Worm (Caenorhabditis elegans): ENCODE measurements around the gene T13H10.2.

The T13H10.2 gene

DNA sequence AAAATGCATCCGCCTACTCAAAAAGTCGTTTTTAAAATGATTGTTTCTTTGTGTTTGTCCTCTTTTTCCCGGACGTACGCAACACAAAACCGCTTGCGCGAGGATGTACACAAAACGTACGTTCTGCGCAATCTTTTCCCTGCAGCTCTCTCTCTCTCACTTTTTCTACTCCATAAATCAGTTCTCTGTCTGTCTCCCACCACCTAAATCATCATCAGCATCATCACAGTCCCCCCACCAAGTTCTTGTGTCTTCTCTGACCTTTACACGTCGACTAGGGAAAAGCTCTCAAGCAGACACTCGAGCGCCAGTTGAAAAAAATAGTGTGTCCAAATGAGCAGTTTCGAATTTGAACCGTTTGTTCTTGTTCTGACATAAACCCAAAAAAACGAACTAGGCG lies 19.8 kb upstream of the T13H10.2 start:
- TF ChIP-seq ztf-29 (GFP tag; IDR thresholded peaks at IDR 0.05) (no peak), cog-1 (tag; optimal IDR thresholded peaks at IDR 0.05) (no peak), med-1 (GFP tag; optimal IDR thresholded peaks at IDR 0.05; ENCODE audit: insufficient read depth) (no peak), ref-1 (GFP tag; conservative IDR thresholded peaks at IDR 0.05) (no peak), klf-2 (GFP tag; conservative IDR thresholded peaks at IDR 0.05) (no peak), flt-1 (GFP tag; IDR thresholded peaks at IDR 0.05) (no peak), tab-1 (GFP tag; IDR thresholded peaks at IDR 0.05) (no peak), T22C8.4 (GFP tag; IDR thresholded peaks at IDR 0.05) (no peak), ztf-23 (GFP tag; IDR thresholded peaks at IDR 0.05) (no peak)

DNA sequence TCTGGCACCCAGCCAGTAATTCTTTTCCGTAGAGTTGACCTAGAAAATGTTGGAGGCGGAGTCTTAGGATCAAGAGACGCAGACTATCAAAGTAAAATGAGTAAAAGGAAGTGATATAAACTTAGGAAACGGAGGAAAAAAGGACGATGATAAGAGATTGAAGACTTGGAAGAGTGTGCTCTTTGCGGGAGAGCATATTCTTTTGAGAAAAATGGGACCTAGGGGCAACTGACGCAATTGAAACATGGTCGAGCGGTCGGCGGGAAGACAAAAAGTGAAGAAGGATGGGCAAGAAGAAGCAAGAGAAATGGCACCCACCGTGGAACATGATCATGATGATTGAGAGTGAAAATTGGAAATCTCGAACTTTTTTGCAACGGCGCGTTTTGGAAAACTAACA lies 16.0 kb upstream of the T13H10.2 start:
- no peak for TF ChIP-seq tab-1 (GFP tag; IDR thresholded peaks at IDR 0.05)
- no peak for TF ChIP-seq ztf-29 (GFP tag; IDR thresholded peaks at IDR 0.05)
- no peak for TF ChIP-seq T22C8.4 (GFP tag; IDR thresholded peaks at IDR 0.05)
- TF ChIP-seq flt-1 (GFP tag; IDR thresholded peaks at IDR 0.05): no peak
- no peak for TF ChIP-seq ztf-23 (GFP tag; IDR thresholded peaks at IDR 0.05)
- no peak for TF ChIP-seq klf-2 (GFP tag; conservative IDR thresholded peaks at IDR 0.05)
- no peak for TF ChIP-seq med-1 (GFP tag; optimal IDR thresholded peaks at IDR 0.05; ENCODE audit: insufficient read depth)
- TF ChIP-seq cog-1 (tag; optimal IDR thresholded peaks at IDR 0.05): no peak
- no peak for TF ChIP-seq ref-1 (GFP tag; conservative IDR thresholded peaks at IDR 0.05)

DNA sequence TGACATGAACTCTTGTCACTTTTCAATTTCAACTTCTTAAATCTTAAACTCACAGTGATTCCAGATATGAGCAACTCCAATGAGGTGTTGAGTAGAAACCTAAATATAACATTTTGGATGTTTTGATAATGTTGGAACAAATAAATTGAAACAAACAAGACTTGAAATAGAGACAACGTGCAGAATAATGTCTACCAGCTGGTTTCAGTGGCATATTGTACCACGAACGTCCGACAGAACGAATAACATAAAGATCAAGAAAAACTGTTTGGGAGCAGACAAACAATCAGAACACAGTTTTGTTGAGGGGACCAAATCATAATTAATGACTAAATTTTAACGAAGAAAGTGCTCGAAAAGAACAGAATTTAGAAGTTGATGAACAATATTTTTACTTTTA lies 10.7 kb upstream of the T13H10.2 start, which contains the start of gene gon-1:
Gene gon-1 (minus strand): TSS at position 101 of the 400 bp plus-strand sequence.
- TF ChIP-seq tab-1 (GFP tag; IDR thresholded peaks at IDR 0.05) (no peak), ztf-23 (GFP tag; IDR thresholded peaks at IDR 0.05) (no peak), klf-2 (GFP tag; conservative IDR thresholded peaks at IDR 0.05) (no peak), ztf-29 (GFP tag; IDR thresholded peaks at IDR 0.05) (no peak)

DNA sequence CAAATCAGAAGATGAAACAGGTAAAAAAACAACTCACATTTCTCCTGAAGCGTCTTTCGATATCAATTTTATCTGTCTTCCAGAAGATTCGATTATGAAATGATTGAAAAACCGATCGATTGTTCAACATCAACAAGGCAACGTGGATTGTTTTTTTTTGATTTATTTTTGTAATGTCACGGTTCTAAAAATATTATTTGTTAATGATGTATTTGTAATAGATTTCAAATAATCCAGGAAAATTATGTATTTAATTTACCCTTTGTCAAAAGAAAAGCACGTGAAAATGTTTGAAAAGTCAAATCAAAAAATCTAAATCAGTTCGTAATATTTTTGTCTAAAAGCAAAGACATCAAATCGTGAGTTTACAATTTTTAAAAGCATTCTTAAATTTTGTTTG lies 5.0 kb downstream of the T13H10.2 start, which contains the start of the genes kin-5 and C47E12.11:
Gene kin-5 (minus strand): TSS at position 101 of the 400 bp plus-strand sequence.
Gene C47E12.11 (plus strand): TSS at position 320 of the 400 bp plus-strand sequence.
- TF ChIP-seq flt-1 (GFP tag; IDR thresholded peaks at IDR 0.05) (no peak), T22C8.4 (GFP tag; IDR thresholded peaks at IDR 0.05) (no peak), ref-1 (GFP tag; conservative IDR thresholded peaks at IDR 0.05) (no peak), ztf-23 (GFP tag; IDR thresholded peaks at IDR 0.05) (no peak), ztf-29 (GFP tag; IDR thresholded peaks at IDR 0.05) (no peak), klf-2 (GFP tag; conservative IDR thresholded peaks at IDR 0.05) (no peak), tab-1 (GFP tag; IDR thresholded peaks at IDR 0.05) (no peak), med-1 (GFP tag; optimal IDR thresholded peaks at IDR 0.05; ENCODE audit: insufficient read depth) (no peak), cog-1 (tag; optimal IDR thresholded peaks at IDR 0.05) (no peak)

DNA sequence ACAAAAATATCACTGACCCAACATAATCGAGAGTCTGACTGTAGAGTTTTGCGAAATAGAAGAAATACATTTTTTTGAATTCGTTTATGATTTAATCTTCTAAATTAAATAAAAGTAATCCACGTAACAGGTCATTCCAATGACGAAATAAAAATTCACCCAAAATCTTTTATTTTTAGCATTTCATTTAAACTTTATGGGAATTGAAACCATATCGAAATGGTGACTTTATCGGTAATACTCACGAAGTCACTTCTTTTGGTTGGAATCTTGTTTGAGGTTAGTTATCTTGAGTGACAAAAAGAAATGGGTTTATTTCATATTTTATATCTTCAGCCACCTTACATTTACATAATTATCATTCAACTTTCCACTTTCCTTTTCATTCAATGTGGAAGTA lies 8.6 kb downstream of the T13H10.2 start, which contains the start of the genes C47E12.12 and C47E12.10:
Gene C47E12.12 (minus strand): TSS at position 101 of the 400 bp plus-strand sequence.
Gene C47E12.10 (plus strand): TSS at position 172 of the 400 bp plus-strand sequence.
- no peak for TF ChIP-seq ztf-23 (GFP tag; IDR thresholded peaks at IDR 0.05)
- TF ChIP-seq med-1 (GFP tag; optimal IDR thresholded peaks at IDR 0.05; ENCODE audit: insufficient read depth): no peak

DNA sequence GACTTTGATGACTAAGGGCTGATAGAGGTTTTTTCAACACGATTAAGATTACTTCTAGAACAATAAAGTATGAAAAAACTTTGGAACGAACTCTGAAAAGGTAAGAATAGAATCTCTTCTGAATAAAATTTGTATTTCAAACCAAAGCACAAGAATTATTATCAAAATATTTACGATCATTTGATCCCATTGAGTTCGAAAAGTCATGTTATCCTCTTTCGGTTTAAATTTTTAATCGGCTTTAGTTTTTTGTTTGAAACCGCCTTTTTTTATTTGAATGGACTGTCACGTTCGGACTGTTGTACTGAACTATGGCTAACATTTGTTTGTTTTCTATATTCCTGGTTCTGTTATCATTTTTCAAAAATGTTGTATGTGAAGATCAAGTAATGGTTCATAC lies 10.3 kb downstream of the T13H10.2 start, which contains the start of gene C47E12.9:
Gene C47E12.9 (plus strand): TSS at position 301 of the 400 bp plus-strand sequence.
- no peak for TF ChIP-seq tab-1 (GFP tag; IDR thresholded peaks at IDR 0.05)
- no peak for TF ChIP-seq ztf-29 (GFP tag; IDR thresholded peaks at IDR 0.05)
- TF ChIP-seq ref-1 (GFP tag; conservative IDR thresholded peaks at IDR 0.05): no peak
- TF ChIP-seq med-1 (GFP tag; optimal IDR thresholded peaks at IDR 0.05; ENCODE audit: insufficient read depth): no peak
- no peak for TF ChIP-seq cog-1 (tag; optimal IDR thresholded peaks at IDR 0.05)
- TF ChIP-seq T22C8.4 (GFP tag; IDR thresholded peaks at IDR 0.05): no peak
- TF ChIP-seq klf-2 (GFP tag; conservative IDR thresholded peaks at IDR 0.05): no peak

DNA sequence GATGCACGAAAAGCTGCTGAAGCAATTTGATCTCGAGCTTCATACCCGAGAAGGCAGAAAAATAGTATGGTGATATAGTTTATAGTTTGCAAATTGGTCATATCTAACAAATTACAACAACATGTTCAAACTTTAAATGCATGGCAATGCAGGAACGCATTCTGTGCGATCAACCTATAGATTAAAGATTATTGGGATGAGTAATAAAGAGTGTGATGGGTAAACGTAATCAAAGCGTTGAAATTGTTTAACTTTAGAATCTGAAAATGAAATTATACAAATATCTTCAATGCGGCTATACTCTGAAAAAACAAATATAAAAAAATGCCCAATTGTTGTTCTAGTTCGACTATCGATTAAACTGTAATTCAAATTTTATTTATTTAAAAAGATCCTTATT lies 12.2 kb downstream of the T13H10.2 start, which contains the start of gene C47E12.14:
Gene C47E12.14 (minus strand): TSS at position 101 of the 400 bp plus-strand sequence.
- no peak for TF ChIP-seq cog-1 (tag; optimal IDR thresholded peaks at IDR 0.05)
- TF ChIP-seq ztf-23 (GFP tag; IDR thresholded peaks at IDR 0.05): no peak
- no peak for TF ChIP-seq ztf-29 (GFP tag; IDR thresholded peaks at IDR 0.05)
- TF ChIP-seq T22C8.4 (GFP tag; IDR thresholded peaks at IDR 0.05): no peak
- no peak for TF ChIP-seq med-1 (GFP tag; optimal IDR thresholded peaks at IDR 0.05; ENCODE audit: insufficient read depth)
- no peak for TF ChIP-seq klf-2 (GFP tag; conservative IDR thresholded peaks at IDR 0.05)

DNA sequence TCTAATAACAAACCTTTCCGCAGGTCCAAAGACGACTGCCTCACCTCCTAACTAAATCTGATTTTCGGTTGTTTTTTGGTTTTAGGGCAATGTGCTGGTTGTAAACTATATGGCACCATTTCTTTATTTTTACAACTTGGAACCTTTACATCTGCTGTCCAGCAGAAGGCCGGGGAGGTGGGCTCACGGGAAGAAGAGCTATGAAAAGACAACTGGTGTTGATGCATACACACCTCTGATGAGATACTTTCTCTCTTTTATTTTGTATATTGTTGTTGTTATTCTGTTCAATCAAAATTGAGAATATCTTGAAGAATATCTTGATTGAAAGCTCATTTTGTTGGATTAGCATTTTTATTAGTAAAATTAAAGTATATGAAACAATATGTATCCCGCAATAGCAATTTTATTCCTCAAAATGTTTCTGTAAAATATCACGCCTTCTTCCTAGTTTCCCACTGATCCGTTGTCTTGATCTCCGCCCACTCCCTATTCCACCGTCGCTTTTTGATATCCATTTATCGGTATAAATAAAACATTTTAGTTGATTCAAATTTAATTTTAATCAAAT lies 13.6 kb downstream of the T13H10.2 start, which contains the start of gene dhp-2:
Gene dhp-2 (plus strand): TSS at position 521 of the 571 bp plus-strand sequence.
- TF ChIP-seq ref-1 (GFP tag; conservative IDR thresholded peaks at IDR 0.05) (no peak), ztf-29 (GFP tag; IDR thresholded peaks at IDR 0.05) (no peak), med-1 (GFP tag; optimal IDR thresholded peaks at IDR 0.05; ENCODE audit: insufficient read depth) (no peak), cog-1 (tag; optimal IDR thresholded peaks at IDR 0.05) (no peak), ztf-23 (GFP tag; IDR thresholded peaks at IDR 0.05) (no peak), T22C8.4 (GFP tag; IDR thresholded peaks at IDR 0.05) (no peak), tab-1 (GFP tag; IDR thresholded peaks at IDR 0.05) (no peak), klf-2 (GFP tag; conservative IDR thresholded peaks at IDR 0.05) (no peak), flt-1 (GFP tag; IDR thresholded peaks at IDR 0.05) (no peak)

DNA sequence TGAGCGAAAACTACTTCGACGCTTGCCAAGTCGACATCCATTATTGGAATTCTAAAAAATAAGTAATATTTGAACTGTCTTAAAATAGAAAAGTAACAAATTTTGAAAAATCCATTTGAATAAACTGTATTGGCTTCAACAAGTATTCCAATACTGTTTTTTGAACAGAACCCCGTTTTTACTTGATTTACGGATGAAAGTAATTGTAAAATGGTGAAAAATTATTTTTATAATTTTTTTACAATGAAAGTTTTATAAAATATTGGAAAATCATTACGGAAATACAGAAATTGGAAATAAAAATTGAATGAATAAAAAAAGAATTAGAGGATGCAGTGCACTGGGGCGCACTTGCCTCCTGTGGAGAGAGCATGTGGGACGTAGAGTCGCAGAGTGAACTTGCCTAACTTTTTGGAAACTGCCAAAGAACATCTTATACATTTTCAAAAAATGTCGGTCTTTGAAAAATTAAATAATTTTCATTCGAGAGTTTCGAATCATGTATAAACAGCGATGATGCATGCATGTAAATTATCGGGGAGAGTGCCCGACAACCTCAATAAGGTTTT lies 18.3 kb downstream of the T13H10.2 start, which contains the start of gene rrp-1:
Gene rrp-1 (minus strand): TSS at position 51 of the 569 bp plus-strand sequence.
- TF ChIP-seq med-1 (GFP tag; optimal IDR thresholded peaks at IDR 0.05; ENCODE audit: insufficient read depth) (no peak), ref-1 (GFP tag; conservative IDR thresholded peaks at IDR 0.05) (no peak), cog-1 (tag; optimal IDR thresholded peaks at IDR 0.05) (no peak), tab-1 (GFP tag; IDR thresholded peaks at IDR 0.05) (no peak), klf-2 (GFP tag; conservative IDR thresholded peaks at IDR 0.05) (no peak), T22C8.4 (GFP tag; IDR thresholded peaks at IDR 0.05) (no peak), ztf-23 (GFP tag; IDR thresholded peaks at IDR 0.05) (no peak), ztf-29 (GFP tag; IDR thresholded peaks at IDR 0.05) (no peak), flt-1 (GFP tag; IDR thresholded peaks at IDR 0.05) (no peak)
